Worm (Caenorhabditis elegans) whole organism, young adult: ENCODE measurements around the gene E02H9.3.
"Not testable (repeated sequence)": the region's sequence is repeated elsewhere in the genome, so short reads cannot be mapped to it uniquely, and the experiment has no call there.

Experiments used
- B0261.1 ChIP-seq: sonication (generic microtip); optimal IDR thresholded peaks from 2 replicates; lab custom pipeline; 2016; ENCODE audit warnings: mild to moderate bottlenecking, missing genetic modification characterization, moderate library complexity, missing compliant biosample characterization
- B0336.3 ChIP-seq: fragments of 200-800 bp; sonication (Bioruptor generic); IDR thresholded peaks from 2 replicates; pipeline ENCODE4 v1.3.6; 2022; ENCODE audit warnings: missing genetic modification characterization, missing compliant biosample characterization
- D2030.7 ChIP-seq: fragments of 200-800 bp; sonication (Bioruptor generic); IDR thresholded peaks from 2 replicates; pipeline ENCODE4 v1.3.6; 2022; ENCODE audit warnings: missing genetic modification reagents, missing genetic modification characterization, missing compliant biosample characterization
- F33H1.4 ChIP-seq: fragments of 200-800 bp; sonication (Bioruptor generic); IDR thresholded peaks from 2 replicates; pipeline ENCODE4 v1.3.6; 2022; ENCODE audit warnings: missing genetic modification reagents, missing genetic modification characterization, missing compliant biosample characterization
- F37B4.10 ChIP-seq: fragments of 200-800 bp; sonication (Bioruptor generic); IDR thresholded peaks from 2 replicates; pipeline ENCODE4 v1.3.6; 2022; ENCODE audit warnings: missing genetic modification characterization, missing compliant biosample characterization
- F55B11.4 ChIP-seq: sonication (generic microtip); optimal IDR thresholded peaks from 2 replicates; lab custom pipeline; 2016; ENCODE audit warnings: missing compliant biosample characterization, missing genetic modification characterization, borderline replicate concordance; ENCODE audit not compliant: insufficient read depth
- ZK185.1 ChIP-seq: sonication (generic microtip); optimal IDR thresholded peaks from 2 replicates; lab custom pipeline; 2016; ENCODE audit warnings: mild to moderate bottlenecking, missing genetic modification characterization, missing compliant biosample characterization; ENCODE audit not compliant: poor library complexity, severe bottlenecking
- aptf-3 ChIP-seq: fragments of 200-800 bp; sonication (Bioruptor generic); IDR thresholded peaks from 2 replicates; pipeline ENCODE4 v1.3.6; 2022; ENCODE audit warnings: missing genetic modification characterization, missing compliant biosample characterization
- athp-1 ChIP-seq: sonication (generic microtip); optimal IDR thresholded peaks from 2 replicates; lab custom pipeline; 2017; ENCODE audit warnings: mild to moderate bottlenecking, missing genetic modification characterization, missing compliant biosample characterization
- attf-3 ChIP-seq: fragments of 200-800 bp; sonication (Bioruptor generic); conservative IDR thresholded peaks from 2 replicates; pipeline ENCODE4 v1.3.6; 2022; ENCODE audit warnings: missing genetic modification reagents, missing genetic modification characterization, missing compliant biosample characterization
- bed-2 ChIP-seq: fragments of 200-800 bp; sonication (Bioruptor generic); IDR thresholded peaks from 2 replicates; pipeline ENCODE4 v1.3.6; 2022; ENCODE audit warnings: missing genetic modification reagents, missing genetic modification characterization, missing compliant biosample characterization
- cebp-2 ChIP-seq: fragments of 200-800 bp; sonication (Bioruptor generic); IDR thresholded peaks from 2 replicates; pipeline ENCODE4 v1.3.6; 2022; ENCODE audit warnings: missing genetic modification characterization, missing compliant biosample characterization
- ceh-91 ChIP-seq: fragments of 200-800 bp; sonication (Bioruptor generic); IDR thresholded peaks from 2 replicates; pipeline ENCODE4 v1.3.6; 2022; ENCODE audit warnings: missing genetic modification reagents, missing genetic modification characterization, missing compliant biosample characterization
- dox-1 ChIP-seq: fragments of 200-800 bp; sonication (Bioruptor generic); IDR thresholded peaks from 2 replicates; pipeline ENCODE4 v1.3.6; 2022; ENCODE audit warnings: missing genetic modification reagents, missing genetic modification characterization, missing compliant biosample characterization
- ekl-4 ChIP-seq: fragments of 200-800 bp; sonication (Bioruptor generic); IDR thresholded peaks from 2 replicates; pipeline ENCODE4 v1.3.6; 2022; ENCODE audit warnings: missing genetic modification reagents, missing genetic modification characterization, missing compliant biosample characterization
- him-1 ChIP-seq: sonication (generic microtip); optimal IDR thresholded peaks from 2 replicates; lab custom pipeline; 2016; ENCODE audit warnings: missing genotype, missing genetic modification reagents, missing genetic modification characterization, missing compliant biosample characterization
- hmg-1.2 ChIP-seq: fragments of 200-800 bp; sonication (Bioruptor generic); IDR thresholded peaks from 2 replicates; pipeline ENCODE4 v1.3.6; 2022; ENCODE audit warnings: missing genetic modification reagents, missing genetic modification characterization, missing compliant biosample characterization
- hmg-20 ChIP-seq: fragments of 200-800 bp; sonication (Bioruptor generic); IDR thresholded peaks from 2 replicates; pipeline ENCODE4 v1.3.6; 2022; ENCODE audit warnings: missing genetic modification reagents, missing genetic modification characterization, missing compliant biosample characterization
- hsf-1 ChIP-seq: fragments of 200-800 bp; sonication (Bioruptor generic); IDR thresholded peaks from 2 replicates; pipeline ENCODE4 v1.3.6; 2022; ENCODE audit warnings: missing genetic modification reagents, missing genetic modification characterization, missing compliant biosample characterization
- let-526 ChIP-seq: fragments of 200-800 bp; sonication (Bioruptor generic); IDR thresholded peaks from 2 replicates; pipeline ENCODE4 v1.3.6; 2022; ENCODE audit warnings: missing genetic modification reagents, missing genetic modification characterization, missing compliant biosample characterization
- lin-26 ChIP-seq: fragments of 200-800 bp; sonication (Bioruptor generic); IDR thresholded peaks from 2 replicates; pipeline ENCODE4 v1.3.6; 2022; ENCODE audit warnings: missing genetic modification reagents, missing genetic modification characterization, missing compliant biosample characterization
- lsy-27 ChIP-seq: sonication (generic microtip); optimal IDR thresholded peaks from 2 replicates; lab custom pipeline; 2017; ENCODE audit warnings: missing genetic modification characterization, mild to moderate bottlenecking, missing compliant biosample characterization, antibody characterized with exemption, missing genotype, borderline replicate concordance; ENCODE audit not compliant: insufficient read depth
- madf-6 ChIP-seq: fragments of 200-800 bp; sonication (Bioruptor generic); IDR thresholded peaks from 2 replicates; pipeline ENCODE4 v1.3.6; 2022; ENCODE audit warnings: missing genetic modification reagents, missing genetic modification characterization, missing compliant biosample characterization
- mcd-1 ChIP-seq: fragments of 200-800 bp; sonication (Bioruptor generic); IDR thresholded peaks from 2 replicates; pipeline ENCODE4 v1.3.6; 2022; ENCODE audit warnings: missing genetic modification reagents, missing genetic modification characterization, missing compliant biosample characterization
- nfyb-1 ChIP-seq: fragments of 200-800 bp; sonication (Bioruptor generic); IDR thresholded peaks from 2 replicates; pipeline ENCODE4 v1.3.6; 2022; ENCODE audit warnings: missing genetic modification reagents, missing genetic modification characterization, missing compliant biosample characterization
- nhr-90 ChIP-seq: sonication (generic microtip); optimal IDR thresholded peaks from 2 replicates; lab custom pipeline; 2016; ENCODE audit warnings: missing genotype, mild to moderate bottlenecking, missing genetic modification characterization, missing compliant biosample characterization
- rcor-1 ChIP-seq: fragments of 200-800 bp; sonication (Bioruptor generic); IDR thresholded peaks from 2 replicates; pipeline ENCODE4 v1.3.6; 2022; ENCODE audit warnings: missing genetic modification reagents, missing genetic modification characterization, missing compliant biosample characterization
- rpc-1 ChIP-seq, 2 experiments: fragments of 150-350 bp in 1 of 2; sonication (generic microtip) in 1 of 2; optimal IDR thresholded peaks; 2 replicates each; lab custom pipeline; 2014 to 2018; ENCODE audit warnings: missing biosample characterization in 1 of 2, missing genetic modification characterization in 1 of 2, missing genetic modification reagents in 1 of 2, missing genotype in 1 of 2
- snpc-1.1 ChIP-seq: sonication (generic microtip); optimal IDR thresholded peaks from 2 replicates; lab custom pipeline; 2017; ENCODE audit warnings: missing genetic modification characterization, mild to moderate bottlenecking, missing compliant biosample characterization, antibody characterized with exemption, moderate library complexity, missing genotype, missing genetic modification reagents; ENCODE audit not compliant: insufficient read depth
- snpc-4 ChIP-seq, 5 experiments: fragments of 150-350 bp in 1 of 5; sonication (generic microtip) in 4 of 5; optimal IDR thresholded peaks; 2 replicates each; lab custom pipeline; 2014 to 2018; ENCODE audit warnings: missing genetic modification characterization in 5 of 5, missing biosample characterization in 3 of 5, antibody characterized with exemption in 2 of 5, mild to moderate bottlenecking in 2 of 5, missing compliant biosample characterization in 2 of 5, missing genotype in 2 of 5, moderate library complexity in 2 of 5, missing genetic modification reagents in 1 of 5
- tbp1 ChIP-seq: fragments of 200-800 bp; sonication (Bioruptor generic); optimal IDR thresholded peaks from 2 replicates; lab custom pipeline; 2018; ENCODE audit warnings: mild to moderate bottlenecking, missing genetic modification characterization, missing compliant biosample characterization
- tlf-1 ChIP-seq: fragments of 200-800 bp; sonication (Bioruptor generic); optimal IDR thresholded peaks from 2 replicates; lab custom pipeline; 2018; ENCODE audit warnings: mild to moderate bottlenecking, missing genetic modification characterization, missing compliant biosample characterization
- zfh-2 ChIP-seq: fragments of 200-800 bp; sonication (Bioruptor generic); conservative IDR thresholded peaks from 2 replicates; pipeline ENCODE4 v1.3.6; 2022; ENCODE audit warnings: missing genetic modification reagents, missing genetic modification characterization, missing compliant biosample characterization
- ztf-28 ChIP-seq: fragments of 200-800 bp; sonication (Bioruptor generic); IDR thresholded peaks from 2 replicates; pipeline ENCODE4 v1.3.6; 2022; ENCODE audit warnings: missing genetic modification reagents, missing genetic modification characterization, missing compliant biosample characterization
- ztf-3 ChIP-seq: fragments of 200-800 bp; sonication (Bioruptor generic); optimal IDR thresholded peaks from 2 replicates; lab custom pipeline; 2018; ENCODE audit warnings: mild to moderate bottlenecking, missing genetic modification characterization, missing compliant biosample characterization

E02H9.3 gene

DNA sequence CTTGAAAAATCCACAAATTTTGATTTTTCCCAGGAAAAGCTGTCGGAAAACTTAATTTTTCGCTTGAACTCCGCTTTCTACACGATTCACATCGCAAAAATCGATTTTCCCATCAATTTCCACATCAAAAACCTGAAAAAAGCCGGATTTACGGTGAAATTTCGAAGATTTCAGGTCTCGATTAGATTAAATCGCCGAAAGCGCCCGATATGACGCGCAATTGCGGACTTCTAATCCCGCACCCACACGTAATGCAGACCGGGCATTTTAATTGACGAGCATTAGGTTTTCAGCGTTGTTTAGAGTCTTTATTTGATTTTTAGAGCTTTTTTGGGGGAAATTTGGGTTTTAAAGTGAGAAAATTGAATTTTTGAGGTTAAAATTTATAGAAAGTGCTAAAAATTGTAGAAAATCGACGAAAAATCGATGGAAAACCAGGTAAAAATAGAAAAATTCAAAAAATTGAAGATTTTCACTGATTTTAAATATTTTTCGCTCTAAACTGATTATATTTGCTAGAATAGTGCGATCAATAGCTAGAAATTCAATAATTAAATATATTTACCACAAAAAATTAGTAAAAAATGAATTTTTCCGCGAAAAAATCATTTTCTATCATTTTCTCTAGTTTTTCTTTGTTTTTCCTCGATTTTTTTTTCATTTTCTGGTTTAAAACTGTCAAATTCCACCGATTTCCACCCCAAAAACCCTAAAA lies 28.4 kb downstream of the E02H9.3 start, which contains the start of gene Y54F10AL.1 (continued):
- TF ChIP-seq ZK185.1 (tag; lab: Kevin White, UChicago) (no peak), lsy-27 (tag; lab: Kevin White, UChicago) (no peak), madf-6 (GFP tag; lab: Robert Waterston, UW) (peak; percentile 45; the same call in 1 of the 2 replicates), dox-1 (GFP tag; lab: Robert Waterston, UW) (no peak), rcor-1 (GFP tag; lab: Robert Waterston, UW) (no peak), mcd-1 (GFP tag; lab: Robert Waterston, UW) (peak; percentile 35; the same call in 1 of the 2 replicates), B0336.3 (GFP tag; lab: Robert Waterston, UW) (no peak), nhr-90 (tag; lab: Kevin White, UChicago) (no peak), F37B4.10 (GFP tag; lab: Robert Waterston, UW) (no peak), ztf-3 (GFP tag; lab: Kevin White, UChicago) (no peak), F55B11.4 (tag; lab: Kevin White, UChicago) (no peak), zfh-2 (GFP tag; lab: Robert Waterston, UW) (no peak), nfyb-1 (no peak), attf-3 (GFP tag; lab: Robert Waterston, UW) (0 out of 2 replicates have a peak, but pooled peaks have one; percentile 36), hmg-20 (GFP tag; lab: Robert Waterston, UW) (no peak), B0261.1 (tag; lab: Kevin White, UChicago) (no peak), bed-2 (no peak), ceh-91 (GFP tag; lab: Robert Waterston, UW) (no peak), tlf-1 (GFP tag; lab: Kevin White, UChicago) (no peak), cebp-2 (GFP tag; lab: Robert Waterston, UW) (no peak), ekl-4 (GFP tag; lab: Robert Waterston, UW) (0 out of 2 replicates have a peak, but pooled peaks have one; percentile 40), athp-1 (tag; lab: Kevin White, UChicago) (no peak), lin-26 (no peak), snpc-1.1 (no peak)

DNA sequence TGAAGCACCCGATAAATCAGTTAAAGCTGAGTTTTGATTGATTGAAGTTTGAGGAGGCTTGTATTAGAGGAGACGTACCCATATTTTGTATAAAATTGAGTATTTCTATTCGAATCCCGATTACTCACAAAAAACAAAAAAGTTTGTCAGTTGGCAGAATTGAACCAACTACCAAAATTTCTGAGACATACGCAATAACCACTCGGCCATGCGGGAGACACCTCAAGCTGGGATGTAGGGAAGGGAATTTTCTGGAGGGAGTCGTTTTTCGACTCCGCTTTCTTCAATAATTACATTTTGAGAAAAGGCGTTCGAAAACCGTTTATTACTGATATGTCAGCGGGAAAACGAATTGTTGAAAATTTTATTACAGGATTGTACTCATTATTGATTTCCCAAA lies 35.9 kb downstream of the E02H9.3 start:
- TF ChIP-seq him-1 (tag; lab: Kevin White, UChicago) (peak; percentile 18), D2030.7 (GFP tag; lab: Robert Waterston, UW) (peak; percentile 16; the same call in 1 of the 2 replicates), madf-6 (GFP tag; lab: Robert Waterston, UW) (peak; percentile 53; the same call in 1 of the 2 replicates), B0261.1 (tag; lab: Kevin White, UChicago) (peak; percentile 55), nfyb-1 (peak; percentile 63; the same call in 1 of the 2 replicates), let-526 (peak; percentile 36; the same call in 1 of the 2 replicates), mcd-1 (GFP tag; lab: Robert Waterston, UW) (peak; percentile 50; the same call in 1 of the 2 replicates), F33H1.4 (0 out of 2 replicates have a peak, but pooled peaks have one; percentile 12), hmg-1.2 (peak; percentile 48), ztf-28 (GFP tag; lab: Robert Waterston, UW) (0 out of 2 replicates have a peak, but pooled peaks have one; percentile 12), hsf-1 (GFP tag; lab: Robert Waterston, UW) (0 out of 2 replicates have a peak, but pooled peaks have one; percentile 39), snpc-4 (tag; optimal IDR thresholded peaks at IDR 0.05; lab: Kevin White, UChicago) (peak in 1 of 4 experiments; percentile 15), aptf-3 (0 out of 2 replicates have a peak, but pooled peaks have one; percentile 59), rpc-1 (optimal IDR thresholded peaks at IDR 0.05; lab: Kevin White, UChicago) (peak; percentile 26), rpc-1 (tag; optimal IDR thresholded peaks at IDR 0.05; lab: Kevin White, UChicago) (peak; percentile 50), tbp1 (GFP tag; lab: Kevin White, UChicago) (peak; percentile 83)
- not testable (repeated sequence) for TF ChIP-seq snpc-4 (GFP tag; optimal IDR thresholded peaks at IDR 0.05; lab: Kevin White, UChicago)
